Fruit fly (Drosophila melanogaster) whole organism: ENCODE measurements around the gene pkaap.

Experiments
- CG8478 ChIP-seq: fragments of >200 bp; optimal IDR thresholded peaks from 2 replicates; lab custom pipeline; 2018; ENCODE audit warnings: inconsistent platforms
- Dll ChIP-seq: fragments of >200 bp; optimal IDR thresholded peaks from 2 replicates; lab custom pipeline; 2017
- EcR ChIP-seq, 2 experiments: fragments of >200 bp; optimal IDR thresholded peaks; 2 replicates each; lab custom pipeline; 2017; ENCODE audit warnings: missing biosample characterization in 2 of 2, missing genetic modification characterization in 2 of 2, missing genetic modification reagents in 2 of 2
- pan ChIP-seq: fragments of >200 bp; optimal IDR thresholded peaks from 2 replicates; lab custom pipeline; 2017
- psq ChIP-seq: fragments of >200 bp; optimal IDR thresholded peaks from 2 replicates; lab custom pipeline; 2017
- usp ChIP-seq: fragments of >200 bp; optimal IDR thresholded peaks from 2 replicates; lab custom pipeline; 2017; ENCODE audit warnings: missing biosample characterization, missing genetic modification characterization, mixed read lengths

DNA sequence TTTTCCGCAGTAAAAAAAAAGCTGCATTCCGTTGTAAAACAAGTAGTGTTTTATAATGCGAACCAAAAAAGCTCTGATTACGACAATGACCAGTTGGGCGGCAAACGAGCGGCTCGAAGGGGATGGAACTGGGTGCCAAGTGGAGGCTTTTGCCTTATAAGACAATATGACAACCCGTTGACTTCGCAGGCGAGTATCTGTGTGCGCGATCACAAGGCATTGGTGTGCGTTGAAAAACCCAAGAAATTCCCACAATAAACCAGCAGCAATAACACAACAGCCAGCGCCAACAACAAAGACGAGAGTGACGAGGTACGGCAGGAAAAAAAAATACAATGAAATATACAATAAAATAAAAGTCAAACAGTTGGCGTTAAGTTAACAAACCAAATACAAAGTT lies 26.9 kb downstream of the pkaap start:
- no peak for TF ChIP-seq pan
- TF ChIP-seq CG8478: no peak
- no peak for TF ChIP-seq EcR (GFP tag; optimal IDR thresholded peaks at IDR 0.05; lab: Kevin White, UChicago)
- TF ChIP-seq psq (lab: Kevin White, UChicago): no peak
- TF ChIP-seq usp (GFP tag; lab: Kevin White, UChicago): no peak
- TF ChIP-seq Dll (lab: Kevin White, UChicago): no peak
